Fruit fly (Drosophila melanogaster): ENCODE results near the gene CecA1.
A peak's percentile ranks its signal among the peaks of the same experiment; 100 is the strongest.

CecA1 gene

dm6 chr3R:30210560-30210959, at the start of gene CecA1:
Gene CecA1 (plus strand): TSS chr3R:30210874.
- TF ChIP-seq Rel (GFP tag; optimal IDR thresholded peaks at IDR 0.05) = no peak
- TF ChIP-seq Rel (tag; optimal IDR thresholded peaks at IDR 0.05) = peak; percentile 91
- no peak for TF ChIP-seq jim (GFP tag; optimal IDR thresholded peaks at IDR 0.05)

dm6 chr3R:30163228-30163627, 47.4 kb upstream of the CecA1 start:
- TF ChIP-seq Hnf4 (GFP tag; optimal IDR thresholded peaks at IDR 0.05) = no peak
- no peak for TF ChIP-seq GATAd (GFP tag; optimal IDR thresholded peaks at IDR 0.05)
- TF ChIP-seq Abd-B (GFP tag; optimal IDR thresholded peaks at IDR 0.05) = no peak
- TF ChIP-seq ey (GFP tag; optimal IDR thresholded peaks at IDR 0.05) = no peak
- TF ChIP-seq N (GFP tag; optimal IDR thresholded peaks at IDR 0.05) = no peak
- no peak for TF ChIP-seq lola (GFP tag; optimal IDR thresholded peaks at IDR 0.05)
- TF ChIP-seq sv (GFP tag; optimal IDR thresholded peaks at IDR 0.05) = no peak
- no peak for TF ChIP-seq dl (GFP tag; optimal IDR thresholded peaks at IDR 0.05; ENCODE audit: insufficient read depth in 1 of 2, partially characterized antibody in 2 of 2)

dm6 chr3R:30164162-30164561, 46.5 kb upstream of the CecA1 start:
- no peak for TF ChIP-seq tai (GFP tag; optimal IDR thresholded peaks at IDR 0.05)
- no peak for TF ChIP-seq CrebA (GFP tag; optimal IDR thresholded peaks at IDR 0.05; ENCODE audit: borderline replicate concordance)
- TF ChIP-seq Abd-B (GFP tag; optimal IDR thresholded peaks at IDR 0.05) = no peak
- TF ChIP-seq rgr (GFP tag; optimal IDR thresholded peaks at IDR 0.05) = no peak
- no peak for TF ChIP-seq ey (GFP tag; optimal IDR thresholded peaks at IDR 0.05)
- no peak for TF ChIP-seq OdsH (GFP tag; optimal IDR thresholded peaks at IDR 0.05)
- TF ChIP-seq Mio (GFP tag; optimal IDR thresholded peaks at IDR 0.05) = no peak
- peak; percentile 15 for TF ChIP-seq fru (GFP tag; optimal IDR thresholded peaks at IDR 0.05)
- TF ChIP-seq dsf (GFP tag; optimal IDR thresholded peaks at IDR 0.05; ENCODE audit: borderline replicate concordance) = no peak
- TF ChIP-seq Vsx2 (GFP tag; optimal IDR thresholded peaks at IDR 0.05; ENCODE audit: partially characterized antibody) = no peak
- TF ChIP-seq CG9705 (GFP tag; optimal IDR thresholded peaks at IDR 0.05) = no peak
- TF ChIP-seq Hr78 (GFP tag; optimal IDR thresholded peaks at IDR 0.05) = no peak
- no peak for TF ChIP-seq N (GFP tag; optimal IDR thresholded peaks at IDR 0.05)
- TF ChIP-seq dl (GFP tag; optimal IDR thresholded peaks at IDR 0.05; ENCODE audit: insufficient read depth in 1 of 2, partially characterized antibody in 2 of 2) = no peak
- no peak for TF ChIP-seq Hr83 (GFP tag; optimal IDR thresholded peaks at IDR 0.05; ENCODE audit: poor library complexity, severe bottlenecking)
- peak; percentile 15 for TF ChIP-seq h (GFP tag; optimal IDR thresholded peaks at IDR 0.05)
- TF ChIP-seq Dfd (GFP tag; optimal IDR thresholded peaks at IDR 0.05) = no peak
- no peak for TF ChIP-seq GATAd (GFP tag; optimal IDR thresholded peaks at IDR 0.05)
- no peak for TF ChIP-seq jim (GFP tag; optimal IDR thresholded peaks at IDR 0.05)
- TF ChIP-seq foxo (GFP tag; optimal IDR thresholded peaks at IDR 0.05) = peak in 1 of 2 experiments; percentile 22
- no peak for TF ChIP-seq pan (optimal IDR thresholded peaks at IDR 0.05)
- no peak for TF ChIP-seq woc (GFP tag; optimal IDR thresholded peaks at IDR 0.05)
- no peak for TF ChIP-seq Rel (GFP tag; optimal IDR thresholded peaks at IDR 0.05)
- TF ChIP-seq Rel (tag; optimal IDR thresholded peaks at IDR 0.05) = no peak

- TF ChIP-seq Hr78 (GFP tag; optimal IDR thresholded peaks at IDR 0.05) = no peak
- no peak for TF ChIP-seq Hnf4 (GFP tag; optimal IDR thresholded peaks at IDR 0.05)
- TF ChIP-seq Mio (GFP tag; optimal IDR thresholded peaks at IDR 0.05) = no peak
- no peak for TF ChIP-seq sv (GFP tag; optimal IDR thresholded peaks at IDR 0.05)
- TF ChIP-seq Rel (GFP tag; optimal IDR thresholded peaks at IDR 0.05) = no peak
- TF ChIP-seq Rel (tag; optimal IDR thresholded peaks at IDR 0.05) = no peak
- TF ChIP-seq Dif (GFP tag; optimal IDR thresholded peaks at IDR 0.05; ENCODE audit: partially characterized antibody) = no peak
- no peak for TF ChIP-seq N (GFP tag; optimal IDR thresholded peaks at IDR 0.05)
- no peak for TF ChIP-seq pan (optimal IDR thresholded peaks at IDR 0.05)
- TF ChIP-seq lola (GFP tag; optimal IDR thresholded peaks at IDR 0.05) = no peak
- no peak for TF ChIP-seq sage (GFP tag; optimal IDR thresholded peaks at IDR 0.05)
- TF ChIP-seq dl (GFP tag; optimal IDR thresholded peaks at IDR 0.05; ENCODE audit: insufficient read depth in 1 of 2, partially characterized antibody in 2 of 2) = no peak
- no peak for TF ChIP-seq psq (GFP tag; optimal IDR thresholded peaks at IDR 0.05)
- no peak for TF ChIP-seq brk (GFP tag; optimal IDR thresholded peaks at IDR 0.05)
- no peak for TF ChIP-seq HLH106 (tag; optimal IDR thresholded peaks at IDR 0.05)
- no peak for TF ChIP-seq foxo (GFP tag; optimal IDR thresholded peaks at IDR 0.05)
- TF ChIP-seq woc (GFP tag; optimal IDR thresholded peaks at IDR 0.05) = no peak
- TF ChIP-seq fru (GFP tag; optimal IDR thresholded peaks at IDR 0.05) = no peak
- TF ChIP-seq rgr (GFP tag; optimal IDR thresholded peaks at IDR 0.05) = no peak
Observed at dm6 chr3R:30166159-30166784, 44.4 kb upstream of the CecA1 start, which contains the start of gene VhaAC45RP. Gene VhaAC45RP (minus strand): TSS chr3R:30166419.
